Worm (Caenorhabditis elegans) whole organism, L2 larva: ENCODE results near the gene grl-11.

Source experiments
- Y55F3AM.14 ChIP-seq: fragments of 200-800 bp; sonication (Bioruptor generic); optimal IDR thresholded peaks from 2 replicates; lab custom pipeline; 2018; ENCODE audit warnings: mild to moderate bottlenecking, missing genetic modification characterization, missing compliant biosample characterization
- elt-3 ChIP-seq: sonication (generic microtip); optimal IDR thresholded peaks from 2 replicates; lab custom pipeline; 2017; ENCODE audit warnings: missing biosample characterization, missing genetic modification characterization
- fos-1 ChIP-seq: fragments of 150-350 bp; optimal IDR thresholded peaks from 2 replicates; lab custom pipeline; 2014; ENCODE audit warnings: missing biosample characterization, missing genetic modification characterization
- lin-39 ChIP-seq: fragments of 150-350 bp; optimal IDR thresholded peaks from 2 replicates; lab custom pipeline; 2014; ENCODE audit warnings: missing biosample characterization, missing genetic modification reagents, missing genetic modification characterization
- nhr-11 ChIP-seq: fragments of 150-350 bp; optimal IDR thresholded peaks from 2 replicates; lab custom pipeline; 2014; ENCODE audit warnings: missing biosample characterization, missing genetic modification characterization
- unc-39 ChIP-seq: fragments of 150-350 bp; optimal IDR thresholded peaks from 2 replicates; lab custom pipeline; 2014; ENCODE audit warnings: missing biosample characterization, missing genetic modification characterization
- ztf-11 ChIP-seq: sonication (generic microtip); optimal IDR thresholded peaks from 2 replicates; lab custom pipeline; 2017; ENCODE audit warnings: missing biosample characterization, missing genetic modification characterization
- ztf-4 ChIP-seq: fragments of 150-350 bp; optimal IDR thresholded peaks from 2 replicates; lab custom pipeline; 2014; ENCODE audit warnings: missing biosample characterization, missing genetic modification characterization

DNA sequence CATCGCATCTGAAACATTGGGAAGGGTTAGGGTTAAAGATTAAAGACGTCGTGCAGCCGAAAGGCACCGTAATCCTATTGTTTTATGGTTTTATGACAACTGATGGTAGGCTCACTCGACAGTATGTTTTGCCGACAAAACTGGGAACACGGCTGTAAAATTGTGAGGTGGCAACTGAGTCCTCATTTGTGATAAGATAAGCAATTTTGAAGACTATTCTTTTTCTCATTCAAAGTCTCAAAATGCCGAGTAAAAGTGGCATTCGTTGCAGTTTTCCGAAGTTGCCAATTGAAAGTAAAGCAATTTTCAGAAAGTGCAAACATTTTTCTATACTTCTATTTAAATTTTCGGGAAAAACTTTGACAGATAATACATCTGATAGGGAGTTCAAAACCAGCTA is 48.5 kb downstream of the grl-11 start:
- TF ChIP-seq fos-1 = no peak
- TF ChIP-seq ztf-11 (tag; lab: Kevin White, UChicago) = no peak
- no peak for TF ChIP-seq nhr-11
- TF ChIP-seq elt-3 (tag; lab: Kevin White, UChicago) = no peak
- no peak for TF ChIP-seq lin-39 (tag; lab: Kevin White, UChicago)
- TF ChIP-seq unc-39 (tag; lab: Kevin White, UChicago) = no peak
- TF ChIP-seq Y55F3AM.14 (GFP tag; lab: Kevin White, UChicago) = no peak
- TF ChIP-seq ztf-4 = no peak
